Fruit fly (Drosophila melanogaster) whole organism, embryonic: Measurements from ENCODE around the gene shv.

Experiments used
- Atf-2 ChIP-seq: fragments of 200-800 bp; sonication (Bioruptor generic); optimal IDR thresholded peaks from 2 replicates; lab custom pipeline; 2016; ENCODE audit warnings: missing biosample characterization, missing genetic modification characterization
- CG12391 ChIP-seq: fragments of 200-800 bp; sonication (Bioruptor generic); optimal IDR thresholded peaks from 3 replicates; lab custom pipeline; 2018; ENCODE audit warnings: missing biosample characterization, mild to moderate bottlenecking, missing genetic modification characterization, moderate library complexity
- CG13287 ChIP-seq: fragments of 200-800 bp; sonication (Bioruptor generic); IDR thresholded peaks from 2 replicates; pipeline ENCODE4 v1.3.6; 2022; ENCODE audit warnings: missing biosample characterization, missing genetic modification characterization; ENCODE audit not compliant: partially characterized antibody
- CG15073 ChIP-seq: fragments of 200-800 bp; sonication (Bioruptor generic); optimal IDR thresholded peaks from 2 replicates; lab custom pipeline; 2016; ENCODE audit warnings: missing biosample characterization, missing genetic modification characterization
- CG1603 ChIP-seq: fragments of 200-800 bp; sonication (Bioruptor generic); optimal IDR thresholded peaks from 2 replicates; lab custom pipeline; 2019; ENCODE audit warnings: missing biosample characterization, mild to moderate bottlenecking, missing genetic modification characterization, moderate library complexity
- CG17802 ChIP-seq: fragments of 200-800 bp; sonication (Bioruptor generic); optimal IDR thresholded peaks from 2 replicates; lab custom pipeline; 2018; ENCODE audit warnings: missing biosample characterization, mild to moderate bottlenecking, missing genetic modification characterization, moderate library complexity
- CG1792 ChIP-seq: fragments of 200-800 bp; sonication (Bioruptor generic); optimal IDR thresholded peaks from 2 replicates; lab custom pipeline; 2016; ENCODE audit warnings: missing biosample characterization, missing genetic modification characterization
- CG2120 ChIP-seq: fragments of 200-800 bp; sonication (Bioruptor generic); optimal IDR thresholded peaks from 3 replicates; lab custom pipeline; 2016; ENCODE audit warnings: missing biosample characterization, missing genetic modification characterization
- CG2129 ChIP-seq: fragments of 200-800 bp; sonication (Bioruptor generic); IDR thresholded peaks from 2 replicates; pipeline ENCODE4 v1.3.6; 2022; ENCODE audit warnings: missing biosample characterization, missing genetic modification characterization; ENCODE audit not compliant: partially characterized antibody
- CG2199 ChIP-seq: fragments of 200-800 bp; sonication (Bioruptor generic); IDR thresholded peaks from 3 replicates; pipeline ENCODE4 v1.3.6; 2022; ENCODE audit warnings: missing biosample characterization, missing genetic modification characterization
- CG3163 ChIP-seq: fragments of 200-800 bp; sonication (Bioruptor generic); optimal IDR thresholded peaks from 3 replicates; lab custom pipeline; 2016; ENCODE audit warnings: missing biosample characterization, missing genetic modification characterization
- CG3281 ChIP-seq: fragments of 200-800 bp; sonication (Bioruptor generic); optimal IDR thresholded peaks from 3 replicates; lab custom pipeline; 2017; ENCODE audit warnings: missing biosample characterization, mild to moderate bottlenecking, missing genetic modification characterization
- CG34224 ChIP-seq: fragments of 200-800 bp; sonication (Bioruptor generic); IDR thresholded peaks from 3 replicates; pipeline ENCODE4 v1.3.6; 2022; ENCODE audit warnings: missing biosample characterization, missing genetic modification characterization; ENCODE audit not compliant: partially characterized antibody
- CG34422 ChIP-seq: fragments of 200-800 bp; sonication (Bioruptor generic); IDR thresholded peaks from 3 replicates; pipeline ENCODE4 v1.3.6; 2022; ENCODE audit warnings: missing biosample characterization, missing genetic modification characterization
- CG4360 ChIP-seq: fragments of 200-800 bp; sonication (Bioruptor generic); IDR thresholded peaks from 2 replicates; pipeline ENCODE4 v1.3.6; 2022; ENCODE audit warnings: missing biosample characterization, missing genetic modification characterization
- CG4404 ChIP-seq: fragments of 200-800 bp; sonication (Bioruptor generic); IDR thresholded peaks from 2 replicates; pipeline ENCODE4 v1.3.6; 2022; ENCODE audit warnings: missing biosample characterization, missing genetic modification characterization
- CG4730 ChIP-seq: fragments of 200-800 bp; sonication (Bioruptor generic); IDR thresholded peaks from 2 replicates; pipeline ENCODE4 v1.3.6; 2022; ENCODE audit warnings: missing biosample characterization, missing genetic modification characterization
- CG6254 ChIP-seq: fragments of 200-800 bp; sonication (Bioruptor generic); optimal IDR thresholded peaks from 3 replicates; lab custom pipeline; 2017; ENCODE audit warnings: mild to moderate bottlenecking, missing biosample characterization, missing genetic modification reagents, missing genetic modification characterization
- CG7372 ChIP-seq: fragments of 200-800 bp; sonication (Bioruptor generic); IDR thresholded peaks from 2 replicates; pipeline ENCODE4 v1.3.6; 2022; ENCODE audit warnings: missing biosample characterization, missing genetic modification characterization
- CG7786 ChIP-seq: fragments of 200-800 bp; sonication (Bioruptor generic); optimal IDR thresholded peaks from 2 replicates; lab custom pipeline; 2016; ENCODE audit warnings: missing biosample characterization, missing genetic modification characterization
- CG8388 ChIP-seq: fragments of 200-800 bp; sonication (Bioruptor generic); optimal IDR thresholded peaks from 2 replicates; lab custom pipeline; 2019; ENCODE audit warnings: missing biosample characterization, mild to moderate bottlenecking, missing genetic modification characterization, moderate library complexity
- CG9727 ChIP-seq: fragments of 200-800 bp; sonication (Bioruptor generic); optimal IDR thresholded peaks from 3 replicates; lab custom pipeline; 2017; ENCODE audit warnings: missing biosample characterization, mild to moderate bottlenecking, missing genetic modification characterization
- CHES-1-like ChIP-seq: fragments of 200-800 bp; sonication (Bioruptor generic); optimal IDR thresholded peaks from 2 replicates; lab custom pipeline; 2016; ENCODE audit warnings: missing biosample characterization, missing genetic modification characterization
- CrebB ChIP-seq: fragments of 200-800 bp; sonication (Bioruptor generic); optimal IDR thresholded peaks from 3 replicates; lab custom pipeline; 2018; ENCODE audit warnings: missing biosample characterization, mild to moderate bottlenecking, missing genetic modification characterization
- Ets65A ChIP-seq: fragments of 200-800 bp; sonication (Bioruptor generic); peaks from one replicate; lab custom pipeline; 2016; ENCODE audit warnings: missing biosample characterization, missing genetic modification characterization
- Fer3 ChIP-seq: fragments of 200-800 bp; sonication (Bioruptor generic); optimal IDR thresholded peaks from 2 replicates; lab custom pipeline; 2018; ENCODE audit warnings: missing biosample characterization, mild to moderate bottlenecking, missing genetic modification characterization, moderate library complexity
- Gug ChIP-seq: fragments of 200-800 bp; sonication (Bioruptor generic); IDR thresholded peaks from 4 replicates; pipeline ENCODE4 v1.3.6; 2022; ENCODE audit warnings: missing biosample characterization, missing genetic modification characterization
- MESR4 ChIP-seq: fragments of 200-800 bp; sonication (Bioruptor generic); optimal IDR thresholded peaks from 2 replicates; lab custom pipeline; 2018; ENCODE audit warnings: missing biosample characterization, mild to moderate bottlenecking, missing genetic modification characterization, moderate library complexity
- Nf-YA ChIP-seq: fragments of 200-800 bp; sonication (Bioruptor generic); IDR thresholded peaks from 2 replicates; pipeline ENCODE4 v1.3.6; 2022; ENCODE audit warnings: missing biosample characterization, missing genetic modification characterization
- Poxn ChIP-seq: fragments of 200-800 bp; sonication (Bioruptor generic); IDR thresholded peaks from 2 replicates; pipeline ENCODE4 v1.3.6; 2022; ENCODE audit warnings: missing biosample characterization, missing genetic modification characterization
- Trl ChIP-seq, 3 experiments: fragments of >200 bp in 2 of 3; fragments of 200-800 bp in 1 of 3; sonication (Bioruptor generic) in 1 of 3; optimal IDR thresholded peaks; 2 replicates in 1 of 3; 3 replicates in 2 of 3; lab custom pipeline; 2016 to 2017; ENCODE audit warnings: missing biosample characterization in 1 of 3, missing genetic modification characterization in 1 of 3
- ap ChIP-seq: fragments of 200-800 bp; sonication (Bioruptor generic); IDR thresholded peaks from 2 replicates; pipeline ENCODE4 v1.3.6; 2022; ENCODE audit warnings: missing biosample characterization, missing genetic modification characterization
- bsh ChIP-seq, 2 experiments: fragments of 200-800 bp; sonication (Bioruptor generic); optimal IDR thresholded peaks; 2 replicates each; lab custom pipeline; 2017 to 2018; ENCODE audit warnings: mild to moderate bottlenecking in 2 of 2, missing biosample characterization in 2 of 2, missing genetic modification characterization in 2 of 2, moderate library complexity in 1 of 2
- dysf ChIP-seq: fragments of 200-800 bp; sonication (Bioruptor generic); IDR thresholded peaks from 3 replicates; pipeline ENCODE4 v1.3.6; 2022; ENCODE audit warnings: missing biosample characterization, missing genetic modification characterization
- fu2 ChIP-seq: fragments of 200-800 bp; sonication (Bioruptor generic); optimal IDR thresholded peaks from 2 replicates; lab custom pipeline; 2016; ENCODE audit warnings: missing biosample characterization, missing genetic modification characterization
- gce ChIP-seq: fragments of 200-800 bp; sonication (Bioruptor generic); IDR thresholded peaks from 3 replicates; pipeline ENCODE4 v1.3.6; 2022; ENCODE audit warnings: missing biosample characterization, missing genetic modification characterization
- gsb-n ChIP-seq: fragments of 200-800 bp; sonication (Bioruptor generic); optimal IDR thresholded peaks from 3 replicates; lab custom pipeline; 2018; ENCODE audit warnings: missing biosample characterization, mild to moderate bottlenecking, missing genetic modification characterization
- ham ChIP-seq: fragments of 200-800 bp; sonication (Bioruptor generic); IDR thresholded peaks from 2 replicates; pipeline ENCODE4 v1.3.6; 2022; ENCODE audit warnings: missing biosample characterization, missing genetic modification characterization
- jing ChIP-seq: fragments of 200-800 bp; sonication (Bioruptor generic); optimal IDR thresholded peaks from 2 replicates; lab custom pipeline; 2018; ENCODE audit warnings: missing biosample characterization, mild to moderate bottlenecking, missing genetic modification characterization
- otp ChIP-seq: fragments of 200-800 bp; sonication (Bioruptor generic); IDR thresholded peaks from 3 replicates; pipeline ENCODE4, ENCODE4 v1.3.6; 2022; ENCODE audit warnings: missing biosample characterization, missing genetic modification characterization
- phol ChIP-seq: fragments of 200-800 bp; sonication (Bioruptor generic); optimal IDR thresholded peaks from 3 replicates; lab custom pipeline; 2018; ENCODE audit warnings: missing biosample characterization, mild to moderate bottlenecking, missing genetic modification characterization, moderate library complexity
- pum ChIP-seq: fragments of 200-800 bp; sonication (Bioruptor generic); optimal IDR thresholded peaks from 2 replicates; lab custom pipeline; 2016; ENCODE audit warnings: missing biosample characterization, missing genetic modification characterization
- scrt ChIP-seq: fragments of 200-800 bp; sonication (Bioruptor generic); optimal IDR thresholded peaks from 2 replicates; lab custom pipeline; 2018; ENCODE audit warnings: missing biosample characterization, mild to moderate bottlenecking, missing genetic modification characterization, moderate library complexity
- sim ChIP-seq: fragments of 200-800 bp; sonication (Bioruptor generic); IDR thresholded peaks from 2 replicates; pipeline ENCODE4 v1.3.6; 2022; ENCODE audit warnings: missing biosample characterization, missing genetic modification characterization
- stc ChIP-seq: fragments of 200-800 bp; sonication (Bioruptor generic); IDR thresholded peaks from 2 replicates; pipeline ENCODE4 v1.3.6; 2022; ENCODE audit warnings: missing biosample characterization, missing genetic modification characterization
- tio ChIP-seq: fragments of 200-800 bp; sonication (Bioruptor generic); optimal IDR thresholded peaks from 2 replicates; lab custom pipeline; 2017; ENCODE audit warnings: missing biosample characterization, missing genetic modification characterization, inconsistent platforms
- tna ChIP-seq: fragments of 200-800 bp; sonication (Bioruptor generic); IDR thresholded peaks from 2 replicates; pipeline ENCODE4 v1.3.6; 2022; ENCODE audit warnings: missing biosample characterization, missing genetic modification characterization; ENCODE audit not compliant: partially characterized antibody
- tx ChIP-seq: fragments of 200-800 bp; sonication (Bioruptor generic); optimal IDR thresholded peaks from 2 replicates; lab custom pipeline; 2016; ENCODE audit warnings: missing biosample characterization, missing genetic modification characterization
- usp ChIP-seq: fragments of >200 bp; optimal IDR thresholded peaks from 2 replicates; lab custom pipeline; 2017; ENCODE audit warnings: missing biosample characterization, missing genetic modification characterization

shv gene

DNA sequence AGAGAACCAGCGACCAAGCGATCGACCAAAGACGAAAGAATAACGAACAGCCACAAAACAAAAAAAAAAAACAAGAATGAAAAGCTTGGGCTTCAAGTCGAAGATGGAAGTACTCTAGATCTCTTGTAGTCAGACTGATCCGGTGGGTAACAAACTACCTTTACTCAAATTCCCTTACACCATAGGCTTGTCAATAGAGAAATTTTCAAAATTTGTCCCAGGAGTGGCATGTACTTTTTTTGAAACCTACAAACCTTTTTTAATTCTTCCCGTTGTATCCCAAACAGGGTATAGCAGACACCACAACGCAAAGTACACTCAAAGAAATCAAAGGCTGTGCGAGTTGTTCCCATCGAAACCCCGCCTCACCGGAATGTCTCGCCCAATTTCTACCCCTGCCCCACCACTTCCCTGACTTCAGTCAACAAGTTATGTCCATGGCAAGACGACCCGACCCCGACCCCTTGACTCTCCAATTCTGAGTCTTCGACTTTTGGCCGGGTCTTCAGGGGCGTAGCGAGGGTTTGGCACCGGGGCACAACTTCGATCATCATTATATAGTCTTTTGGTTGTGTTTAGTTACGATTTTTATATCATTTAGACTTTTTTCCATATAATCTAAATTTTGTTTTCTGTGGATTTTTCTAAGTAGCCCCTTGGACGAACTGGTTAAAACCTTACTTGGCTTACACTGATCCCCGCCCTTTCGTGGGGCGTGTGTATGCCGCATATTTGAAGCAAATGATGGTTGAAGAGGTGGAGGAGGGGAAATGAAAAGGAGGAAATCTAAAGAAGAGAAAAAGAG is 23.0 kb upstream of the shv start (continued):
- no peak; the same call in 1 of the 2 replicates for TF ChIP-seq CG4360 (GFP tag; lab: Robert Waterston, UW)
- TF ChIP-seq CG9727 (GFP tag; lab: Kevin White, UChicago) = peak; percentile 56
- TF ChIP-seq CG7786 (GFP tag; lab: Kevin White, UChicago) = peak; percentile 63
- peak; percentile 74 for TF ChIP-seq pum (GFP tag; lab: Kevin White, UChicago)
- no peak for TF ChIP-seq CG34224 (GFP tag; lab: Robert Waterston, UW)
- no peak for TF ChIP-seq tna
- no peak for TF ChIP-seq Trl (optimal IDR thresholded peaks at IDR 0.05; lab: Kevin White, UChicago)
- TF ChIP-seq Trl (GFP tag; optimal IDR thresholded peaks at IDR 0.05; lab: Kevin White, UChicago) = peak; percentile 38
- peak; percentile 1 for TF ChIP-seq jing
- TF ChIP-seq bsh (GFP tag; optimal IDR thresholded peaks at IDR 0.05; lab: Kevin White, UChicago) = peak; percentile 71 to 73
- peak; percentile 58; the same call in 1 of the 2 replicates for TF ChIP-seq CG4404 (GFP tag; lab: Robert Waterston, UW)
- peak; percentile 10 for TF ChIP-seq Fer3 (tag; lab: Kevin White, UChicago)
- TF ChIP-seq CG34422 (GFP tag; lab: Robert Waterston, UW) = 0 out of 3 replicates have a peak, but pooled peaks have one; percentile 24
- no peak for TF ChIP-seq scrt (GFP tag; lab: Kevin White, UChicago)
- TF ChIP-seq CG17802 = peak; percentile 14
- no peak for TF ChIP-seq CG6254 (GFP tag; lab: Kevin White, UChicago)
- TF ChIP-seq CG13287 (GFP tag; lab: Robert Waterston, UW) = no peak
- peak; percentile 47 for TF ChIP-seq CG3281 (GFP tag; lab: Kevin White, UChicago)
- TF ChIP-seq CG2129 = no peak
- TF ChIP-seq CG1603 = no peak
- peak; percentile 5 for TF ChIP-seq CG1792
- TF ChIP-seq fu2 (GFP tag; lab: Kevin White, UChicago) = no peak
- TF ChIP-seq CG2120 = peak; percentile 79
- TF ChIP-seq otp (GFP tag; lab: Robert Waterston, UW) = no peak; the same call in 2 of the 3 replicates
- no peak for TF ChIP-seq Poxn (GFP tag; lab: Robert Waterston, UW)
- TF ChIP-seq usp (GFP tag; lab: Kevin White, UChicago) = no peak
- no peak for TF ChIP-seq CG3163 (GFP tag; lab: Kevin White, UChicago)
- 0 out of 2 replicates have a peak, but pooled peaks have one; percentile 47 for TF ChIP-seq Nf-YA
- TF ChIP-seq MESR4 (GFP tag; lab: Kevin White, UChicago) = no peak
- TF ChIP-seq ap (GFP tag; lab: Robert Waterston, UW) = no peak
- peak; percentile 59; the same call in 2 of the 3 replicates for TF ChIP-seq dysf (GFP tag; lab: Robert Waterston, UW)
- TF ChIP-seq CG4730 (GFP tag; lab: Robert Waterston, UW) = peak; percentile 35; the same call in 1 of the 2 replicates
- TF ChIP-seq CG2199 (GFP tag; lab: Robert Waterston, UW) = no peak
- TF ChIP-seq Atf-2 = no peak
- no peak for TF ChIP-seq gce (GFP tag; lab: Robert Waterston, UW)
- peak; percentile 31 for TF ChIP-seq tx (GFP tag; lab: Kevin White, UChicago)
- TF ChIP-seq ham (GFP tag; lab: Robert Waterston, UW) = no peak
- TF ChIP-seq Gug (GFP tag; lab: Robert Waterston, UW) = peak; percentile 61
- TF ChIP-seq gsb-n (tag; lab: Kevin White, UChicago) = peak; percentile 26
- peak; percentile 35 for TF ChIP-seq CHES-1-like (GFP tag; lab: Kevin White, UChicago)
- TF ChIP-seq CG12391 = peak; percentile 62
- peak; percentile 48 for TF ChIP-seq phol
- no peak for TF ChIP-seq CG15073 (GFP tag; lab: Kevin White, UChicago)
- peak; percentile 48 for TF ChIP-seq CG8388 (GFP tag; lab: Kevin White, UChicago)
- peak; percentile 63; the same call in 1 of the 2 replicates for TF ChIP-seq sim (GFP tag; lab: Robert Waterston, UW)
- no peak for TF ChIP-seq CG7372 (GFP tag; lab: Robert Waterston, UW)
- no peak for TF ChIP-seq CrebB (tag; lab: Kevin White, UChicago)
- TF ChIP-seq tio = peak; percentile 12
- TF ChIP-seq stc (GFP tag; lab: Robert Waterston, UW) = no peak
- peak; percentile 97 for TF ChIP-seq Ets65A
